Worm (Caenorhabditis elegans) whole organism, L1 larva: ENCODE data around the gene rmh-2.

Experiments
- nhr-11 ChIP-seq: fragments of 150-350 bp; optimal IDR thresholded peaks from 2 replicates; lab custom pipeline; 2014; ENCODE audit warnings: missing biosample characterization, missing genetic modification characterization
- nhr-237 ChIP-seq: fragments of 150-350 bp; optimal IDR thresholded peaks from 2 replicates; lab custom pipeline; 2014; ENCODE audit warnings: missing biosample characterization, missing genetic modification characterization
- nhr-28 ChIP-seq: fragments of 150-350 bp; optimal IDR thresholded peaks from 2 replicates; lab custom pipeline; 2014; ENCODE audit warnings: missing biosample characterization, missing genetic modification characterization
- unc-130 ChIP-seq: fragments of 150-350 bp; optimal IDR thresholded peaks from 2 replicates; lab custom pipeline; 2017; ENCODE audit warnings: missing biosample characterization, missing genetic modification characterization, inconsistent platforms
- unc-62 ChIP-seq: fragments of 150-350 bp; optimal IDR thresholded peaks from 2 replicates; lab custom pipeline; 2014; ENCODE audit warnings: missing biosample characterization, missing genetic modification reagents, missing genetic modification characterization
- zag-1 ChIP-seq: fragments of 150-350 bp; optimal IDR thresholded peaks from 2 replicates; lab custom pipeline; 2014; ENCODE audit warnings: missing biosample characterization, missing genetic modification characterization

DNA sequence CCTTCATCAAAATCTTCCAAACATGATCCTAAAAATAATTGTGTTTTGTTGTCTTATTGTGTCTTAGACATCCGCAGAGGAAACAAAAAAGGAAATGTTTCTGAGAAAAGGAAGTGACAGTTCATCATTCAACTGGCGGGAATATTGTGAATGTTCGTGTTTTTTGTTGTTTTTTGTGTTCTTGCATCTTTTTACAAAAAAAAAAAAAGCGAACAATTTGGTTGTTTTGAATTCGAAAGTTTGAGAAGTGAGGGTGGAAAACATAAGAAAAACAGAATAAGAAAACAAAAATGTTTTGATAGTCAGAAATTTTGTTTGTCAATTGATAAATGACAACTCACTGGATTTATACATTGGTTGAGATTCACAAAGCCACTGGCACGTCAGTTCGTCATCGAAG is 21.0 kb downstream of the rmh-2 start:
- TF ChIP-seq unc-130 (tag; lab: Kevin White, UChicago), result no peak
- TF ChIP-seq nhr-237, result no peak
- no peak for TF ChIP-seq zag-1
- no peak for TF ChIP-seq nhr-11
- no peak for TF ChIP-seq unc-62 (GFP tag; lab: Kevin White, UChicago)
- TF ChIP-seq nhr-28 (tag; lab: Kevin White, UChicago), result no peak
